Fruit fly (Drosophila melanogaster) whole organism, wandering third instar larva: ENCODE data around the gene CCAP-R.

ENCODE experiments used
- CG32264 ChIP-seq: fragments of 200-800 bp; sonication (Bioruptor generic); optimal IDR thresholded peaks from 2 replicates; lab custom pipeline; 2016; ENCODE audit warnings: missing biosample characterization, missing genetic modification characterization
- HLH106 ChIP-seq: fragments of 200-800 bp; optimal IDR thresholded peaks from 3 replicates; lab custom pipeline; 2019; ENCODE audit warnings: missing biosample characterization, mild to moderate bottlenecking, missing genetic modification characterization, moderate library complexity
- Myc ChIP-seq: fragments of >200 bp; optimal IDR thresholded peaks from 2 replicates; lab custom pipeline; 2017
- Vsx2 ChIP-seq: fragments of 200-300, 225-300 bp; sonication (Bioruptor generic); optimal IDR thresholded peaks from 2 replicates; lab custom pipeline; 2018; ENCODE audit warnings: missing biosample characterization, missing genetic modification characterization; ENCODE audit not compliant: partially characterized antibody
- br ChIP-seq: fragments of 200-800 bp; sonication (Bioruptor generic); optimal IDR thresholded peaks from 2 replicates; lab custom pipeline; 2016; ENCODE audit warnings: missing biosample characterization, missing genetic modification characterization
- foxo ChIP-seq, 2 experiments: fragments of 200-800 bp; sonication (Bioruptor generic); optimal IDR thresholded peaks; 2 replicates in 1 of 2; 3 replicates in 1 of 2; lab custom pipeline; 2016 to 2017; ENCODE audit warnings: missing biosample characterization in 2 of 2, missing genetic modification characterization in 2 of 2
- lola ChIP-seq: fragments of >200 bp; optimal IDR thresholded peaks from 2 replicates; lab custom pipeline; 2017; ENCODE audit warnings: missing biosample characterization, missing genetic modification characterization
- psq ChIP-seq: fragments of 200-800 bp; sonication (Bioruptor generic); optimal IDR thresholded peaks from 3 replicates; lab custom pipeline; 2017; ENCODE audit warnings: missing biosample characterization, mild to moderate bottlenecking, missing genetic modification characterization, moderate library complexity
- usp ChIP-seq: fragments of >200 bp; optimal IDR thresholded peaks from 2 replicates; lab custom pipeline; 2017; ENCODE audit warnings: missing biosample characterization, missing genetic modification characterization

dm6 chr3R:25969780-25970179 is 13.7 kb upstream of the CCAP-R start, which contains the start of gene fid:
- no peak for TF ChIP-seq Myc (lab: Kevin White, UChicago)
- no peak for TF ChIP-seq Vsx2 (GFP tag; lab: Kevin White, UChicago)
- TF ChIP-seq lola (GFP tag; lab: Kevin White, UChicago), result no peak
- TF ChIP-seq HLH106 (tag; lab: Kevin White, UChicago), result no peak
- TF ChIP-seq foxo (GFP tag; optimal IDR thresholded peaks at IDR 0.05; lab: Kevin White, UChicago), result no peak
- TF ChIP-seq psq (GFP tag; lab: Kevin White, UChicago), result no peak
- no peak for TF ChIP-seq usp (GFP tag; lab: Kevin White, UChicago)
- TF ChIP-seq CG32264 (GFP tag; lab: Kevin White, UChicago), result no peak
- TF ChIP-seq br, result no peak
